Fruit fly (Drosophila melanogaster) whole organism, prepupa: Measurements from ENCODE around the gene alpha-Est4.

Experiments
- Blimp-1 ChIP-seq: fragments of 200-800 bp; sonication (Bioruptor generic); optimal IDR thresholded peaks from 3 replicates; lab custom pipeline; 2017; ENCODE audit warnings: missing biosample characterization, missing genetic modification characterization, mild to moderate bottlenecking, moderate library complexity, missing genetic modification reagents
- CG34406 ChIP-seq: fragments of 200-800 bp; sonication (Bioruptor generic); optimal IDR thresholded peaks from 3 replicates; lab custom pipeline; 2016; ENCODE audit warnings: missing biosample characterization, missing genetic modification characterization
- CG7368 ChIP-seq: fragments of 200-800 bp; sonication (Bioruptor generic); optimal IDR thresholded peaks from 3 replicates; lab custom pipeline; 2016; ENCODE audit warnings: missing biosample characterization, missing genetic modification characterization
- Eip93F ChIP-seq: fragments of 200-800 bp; sonication (Bioruptor generic); optimal IDR thresholded peaks from 2 replicates; lab custom pipeline; 2016; ENCODE audit warnings: missing biosample characterization, mild to moderate bottlenecking, missing genetic modification characterization
- Ets21C ChIP-seq: fragments of 200-800 bp; sonication (Bioruptor generic); optimal IDR thresholded peaks from 3 replicates; lab custom pipeline; 2016; ENCODE audit warnings: missing biosample characterization, missing genetic modification characterization
- Ets96B ChIP-seq: fragments of 200-800 bp; optimal IDR thresholded peaks from 2 replicates; lab custom pipeline; 2019; ENCODE audit warnings: missing biosample characterization, mild to moderate bottlenecking, missing genetic modification characterization, moderate library complexity
- OdsH ChIP-seq: fragments of 200-800 bp; sonication (Bioruptor generic); optimal IDR thresholded peaks from 3 replicates; lab custom pipeline; 2016; ENCODE audit warnings: missing biosample characterization, missing genetic modification characterization
- eg ChIP-seq: fragments of 200-800 bp; sonication (Bioruptor generic); IDR thresholded peaks from 3 replicates; pipeline ENCODE4 v1.3.6; 2022; ENCODE audit warnings: missing biosample characterization, missing genetic modification characterization
- fd85E ChIP-seq: fragments of 200-800 bp; sonication (Bioruptor generic); optimal IDR thresholded peaks from 3 replicates; lab custom pipeline; 2016; ENCODE audit warnings: missing biosample characterization, missing genetic modification characterization
- net ChIP-seq: fragments of 200-800 bp; sonication (Bioruptor generic); optimal IDR thresholded peaks from 3 replicates; lab custom pipeline; 2016; ENCODE audit warnings: missing biosample characterization, missing genetic modification characterization
- pdm3 ChIP-seq: fragments of 200-800 bp; sonication (Bioruptor generic); optimal IDR thresholded peaks from 3 replicates; lab custom pipeline; 2016; ENCODE audit warnings: missing biosample characterization, missing genetic modification characterization
- salr ChIP-seq, 2 experiments: fragments of 200-800 bp; sonication (Bioruptor generic); optimal IDR thresholded peaks; 3 replicates each; lab custom pipeline; 2016 to 2018; ENCODE audit warnings: missing biosample characterization in 2 of 2, missing genetic modification characterization in 2 of 2, mild to moderate bottlenecking in 1 of 2
- ss ChIP-seq, 2 experiments: fragments of 200-800 bp; sonication (Bioruptor generic); optimal IDR thresholded peaks; 2 replicates in 1 of 2; 3 replicates in 1 of 2; lab custom pipeline; 2017 to 2018; ENCODE audit warnings: mild to moderate bottlenecking in 2 of 2, missing biosample characterization in 2 of 2, missing genetic modification characterization in 2 of 2, moderate library complexity in 1 of 2

dm6 chr3R:7493745-7494144, 44.7 kb downstream of the alpha-Est4 start, which contains the start of gene alpha-Est10:
- TF ChIP-seq Ets96B (tag; lab: Kevin White, UChicago): no peak
- TF ChIP-seq ss (GFP tag; optimal IDR thresholded peaks at IDR 0.05; lab: Kevin White, UChicago): no peak
- no peak for TF ChIP-seq fd85E (GFP tag; lab: Kevin White, UChicago)
- no peak for TF ChIP-seq net
- TF ChIP-seq pdm3 (GFP tag; lab: Kevin White, UChicago): no peak
- TF ChIP-seq OdsH: no peak
- TF ChIP-seq CG34406 (GFP tag; lab: Kevin White, UChicago): no peak
- TF ChIP-seq Blimp-1: no peak
- no peak for TF ChIP-seq salr (GFP tag; optimal IDR thresholded peaks at IDR 0.05; lab: Kevin White, UChicago)
- TF ChIP-seq Eip93F: no peak
- TF ChIP-seq eg (GFP tag; lab: Robert Waterston, UW): no peak
- TF ChIP-seq CG7368 (GFP tag; lab: Kevin White, UChicago): no peak
- TF ChIP-seq Ets21C (GFP tag; lab: Kevin White, UChicago): no peak
